Fruit fly (Drosophila melanogaster): Measurements from ENCODE around the gene CG4287.

CG4287 gene

dm6 chr3R:15974235-15974634, 10.6 kb upstream of the CG4287 start (continued):
- TF ChIP-seq oc (tag; optimal IDR thresholded peaks at IDR 0.05) (peak; percentile 50), maf-S (GFP tag; optimal IDR thresholded peaks at IDR 0.05) (peak; percentile 70), CG2875 (GFP tag; optimal IDR thresholded peaks at IDR 0.05) (peak; percentile 65), br (optimal IDR thresholded peaks at IDR 0.05) (no peak), CG30403 (GFP tag; optimal IDR thresholded peaks at IDR 0.05) (peak; percentile 90), her (GFP tag; optimal IDR thresholded peaks at IDR 0.05) (peak; percentile 76), pnt (GFP tag; optimal IDR thresholded peaks at IDR 0.05) (peak; percentile 78), disco-r (GFP tag; optimal IDR thresholded peaks at IDR 0.05) (peak; percentile 50), Fer3 (tag; optimal IDR thresholded peaks at IDR 0.05) (peak; percentile 85), cato (GFP tag; optimal IDR thresholded peaks at IDR 0.05; ENCODE audit: borderline replicate concordance) (peak; percentile 72), sima (GFP tag; optimal IDR thresholded peaks at IDR 0.05) (peak; percentile 42), Mad (GFP tag; optimal IDR thresholded peaks at IDR 0.05) (peak; percentile 70), gfzf (GFP tag; optimal IDR thresholded peaks at IDR 0.05) (no peak), grau (tag; optimal IDR thresholded peaks at IDR 0.05) (peak; percentile 88), repo (GFP tag; optimal IDR thresholded peaks at IDR 0.05) (peak; percentile 82), zf30C (GFP tag; optimal IDR thresholded peaks at IDR 0.05) (peak; percentile 83), vfl (GFP tag; optimal IDR thresholded peaks at IDR 0.05) (peak; percentile 32), run (tag; optimal IDR thresholded peaks at IDR 0.05) (peak; percentile 61), jumu (GFP tag; optimal IDR thresholded peaks at IDR 0.05) (peak; percentile 74), Hmx (GFP tag; optimal IDR thresholded peaks at IDR 0.05) (no peak), jing (GFP tag; optimal IDR thresholded peaks at IDR 0.05) (peak; percentile 65), fd96Cb (tag; optimal IDR thresholded peaks at IDR 0.05) (peak; percentile 83), Fer1 (GFP tag; optimal IDR thresholded peaks at IDR 0.05) (peak; percentile 84)

dm6 chr3R:15973488-15973975, 9.9 kb upstream of the CG4287 start:
- no peak for TF ChIP-seq cad (GFP tag; optimal IDR thresholded peaks at IDR 0.05)
- no peak for TF ChIP-seq z (GFP tag; IDR thresholded peaks at IDR 0.05)
- no peak for TF ChIP-seq emc (GFP tag; optimal IDR thresholded peaks at IDR 0.05)
- no peak for TF ChIP-seq CG2116 (GFP tag; optimal IDR thresholded peaks at IDR 0.05)
- TF ChIP-seq ham (GFP tag; IDR thresholded peaks at IDR 0.05), result no peak
- peak; percentile 2 for TF ChIP-seq B-H2 (GFP tag; optimal IDR thresholded peaks at IDR 0.05)
- TF ChIP-seq CG6654 (GFP tag; optimal IDR thresholded peaks at IDR 0.05), result peak; percentile 96
- TF ChIP-seq Ets65A (GFP tag), result peak; percentile 45
- no peak for TF ChIP-seq CG10462 (GFP tag; optimal IDR thresholded peaks at IDR 0.05)
- TF ChIP-seq CG15514 (GFP tag; optimal IDR thresholded peaks at IDR 0.05), result peak; percentile 49
- TF ChIP-seq CG18619 (GFP tag; optimal IDR thresholded peaks at IDR 0.05), result no peak
- no peak for TF ChIP-seq CG14965 (GFP tag; optimal IDR thresholded peaks at IDR 0.05; ENCODE audit: borderline replicate concordance)
- peak; percentile 0 for TF ChIP-seq HHEX (GFP tag; optimal IDR thresholded peaks at IDR 0.05)
- TF ChIP-seq pfk (GFP tag; optimal IDR thresholded peaks at IDR 0.05), result peak; percentile 19
- no peak for TF ChIP-seq CG17568 (GFP tag; optimal IDR thresholded peaks at IDR 0.05)
- TF ChIP-seq CG31365 (tag; optimal IDR thresholded peaks at IDR 0.05), result no peak
- TF ChIP-seq Rx (GFP tag; IDR thresholded peaks at IDR 0.05), result no peak
- peak; percentile 28 for TF ChIP-seq Deaf1 (tag; optimal IDR thresholded peaks at IDR 0.05)
- TF ChIP-seq tna (GFP tag; IDR thresholded peaks at IDR 0.05; ENCODE audit: partially characterized antibody), result no peak
- TF ChIP-seq knrl (GFP tag; IDR thresholded peaks at IDR 0.05; ENCODE audit: partially characterized antibody), result no peak
- TF ChIP-seq ewg (GFP tag; optimal IDR thresholded peaks at IDR 0.05), result peak; percentile 100
- TF ChIP-seq tap (tag; optimal IDR thresholded peaks at IDR 0.05), result no peak
- TF ChIP-seq danr (GFP tag; IDR thresholded peaks at IDR 0.05), result no peak
- TF ChIP-seq CG15011 (GFP tag; optimal IDR thresholded peaks at IDR 0.05), result no peak
- no peak for TF ChIP-seq Scr (GFP tag; IDR thresholded peaks at IDR 0.05; ENCODE audit: partially characterized antibody)
- TF ChIP-seq CG18599 (GFP tag; optimal IDR thresholded peaks at IDR 0.05), result no peak
- no peak for TF ChIP-seq MBD-R2 (GFP tag; IDR thresholded peaks at IDR 0.05)
- TF ChIP-seq dati (GFP tag; IDR thresholded peaks at IDR 0.05), result no peak
- TF ChIP-seq CG33213 (GFP tag; optimal IDR thresholded peaks at IDR 0.05), result no peak
